Fruit fly (Drosophila melanogaster) whole organism, embryonic: ENCODE measurements around the gene Psa.

Experiments
- CG10543 ChIP-seq: fragments of 200-800 bp; sonication (Bioruptor generic); optimal IDR thresholded peaks from 3 replicates; lab custom pipeline; 2017; ENCODE audit warnings: missing biosample characterization, mild to moderate bottlenecking, missing genetic modification characterization, moderate library complexity
- CG34376 ChIP-seq: fragments of 200-800 bp; sonication (Bioruptor generic); optimal IDR thresholded peaks from 2 replicates; lab custom pipeline; 2018; ENCODE audit warnings: missing biosample characterization, mild to moderate bottlenecking, missing genetic modification characterization
- CG7745 ChIP-seq: fragments of 200-800 bp; sonication (Bioruptor generic); optimal IDR thresholded peaks from 2 replicates; lab custom pipeline; 2018; ENCODE audit warnings: missing biosample characterization, mild to moderate bottlenecking, missing genetic modification characterization, moderate library complexity
- Taf1 ChIP-seq: fragments of 200-800 bp; sonication (Bioruptor generic); IDR thresholded peaks from 2 replicates; pipeline ENCODE4 v1.3.6; 2022; ENCODE audit warnings: missing biosample characterization, missing genetic modification characterization
- jumu ChIP-seq: fragments of 200-800 bp; sonication (Bioruptor generic); optimal IDR thresholded peaks from 3 replicates; lab custom pipeline; 2016; ENCODE audit warnings: missing biosample characterization, missing genetic modification characterization
- knrl ChIP-seq: fragments of 200-800 bp; sonication (Bioruptor generic); IDR thresholded peaks from 3 replicates; pipeline ENCODE4 v1.3.6; 2022; ENCODE audit warnings: missing biosample characterization, missing genetic modification characterization; ENCODE audit not compliant: partially characterized antibody
- pros ChIP-seq: fragments of 200-800 bp; sonication (Bioruptor generic); optimal IDR thresholded peaks from 3 replicates; lab custom pipeline; 2019; ENCODE audit warnings: missing biosample characterization, mild to moderate bottlenecking, missing genetic modification characterization, moderate library complexity
- psq ChIP-seq: fragments of 200-800 bp; sonication (Bioruptor generic); optimal IDR thresholded peaks from 2 replicates; lab custom pipeline; 2017; ENCODE audit warnings: missing biosample characterization, missing genetic modification characterization
- ranshi ChIP-seq: fragments of 200-800 bp; sonication (Bioruptor generic); IDR thresholded peaks from 2 replicates; pipeline ENCODE4 v1.3.6; 2022; ENCODE audit warnings: missing biosample characterization, missing genetic modification characterization
- stc ChIP-seq: fragments of 200-800 bp; sonication (Bioruptor generic); IDR thresholded peaks from 2 replicates; pipeline ENCODE4 v1.3.6; 2022; ENCODE audit warnings: missing biosample characterization, missing genetic modification characterization
- sug ChIP-seq: fragments of 200-800 bp; optimal IDR thresholded peaks from 2 replicates; lab custom pipeline; 2019; ENCODE audit warnings: missing biosample characterization, mild to moderate bottlenecking, missing genetic modification characterization, moderate library complexity

DNA sequence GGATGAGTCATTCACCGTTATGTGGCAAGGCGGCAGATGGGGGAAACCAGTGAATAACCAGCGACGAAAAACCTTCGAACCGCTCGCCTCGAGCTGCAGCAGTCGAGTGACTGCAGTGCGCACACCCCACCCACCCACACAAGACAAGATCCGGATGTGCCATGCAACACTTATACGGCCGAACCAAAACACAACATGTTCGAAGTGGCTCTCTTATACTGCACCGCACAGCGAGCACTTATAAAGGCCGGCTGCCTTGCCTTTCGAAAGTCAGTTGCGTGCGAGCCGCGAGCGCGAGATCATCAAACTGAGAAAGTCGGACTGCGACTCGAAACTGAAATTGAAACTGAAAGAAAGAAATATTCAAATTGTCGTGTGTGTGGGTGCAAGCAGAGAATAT, 39.1 kb upstream of the Psa start, which contains the start of gene rho:
- TF ChIP-seq Taf1 (GFP tag; lab: Robert Waterston, UW) (no peak), CG10543 (GFP tag; lab: Kevin White, UChicago) (peak; percentile 33), psq (GFP tag; lab: Kevin White, UChicago) (no peak), knrl (GFP tag; lab: Robert Waterston, UW) (no peak; the same call in 2 of the 3 replicates), ranshi (no peak; the same call in 1 of the 2 replicates), sug (tag; lab: Kevin White, UChicago) (no peak), stc (GFP tag; lab: Robert Waterston, UW) (no peak), CG7745 (tag; lab: Kevin White, UChicago) (peak; percentile 42), pros (GFP tag; lab: Kevin White, UChicago) (peak; percentile 19), jumu (GFP tag; lab: Kevin White, UChicago) (no peak), CG34376 (GFP tag; lab: Kevin White, UChicago) (no peak)
